Fruit fly (Drosophila melanogaster): ENCODE measurements around the gene Ifrd1.

DNA sequence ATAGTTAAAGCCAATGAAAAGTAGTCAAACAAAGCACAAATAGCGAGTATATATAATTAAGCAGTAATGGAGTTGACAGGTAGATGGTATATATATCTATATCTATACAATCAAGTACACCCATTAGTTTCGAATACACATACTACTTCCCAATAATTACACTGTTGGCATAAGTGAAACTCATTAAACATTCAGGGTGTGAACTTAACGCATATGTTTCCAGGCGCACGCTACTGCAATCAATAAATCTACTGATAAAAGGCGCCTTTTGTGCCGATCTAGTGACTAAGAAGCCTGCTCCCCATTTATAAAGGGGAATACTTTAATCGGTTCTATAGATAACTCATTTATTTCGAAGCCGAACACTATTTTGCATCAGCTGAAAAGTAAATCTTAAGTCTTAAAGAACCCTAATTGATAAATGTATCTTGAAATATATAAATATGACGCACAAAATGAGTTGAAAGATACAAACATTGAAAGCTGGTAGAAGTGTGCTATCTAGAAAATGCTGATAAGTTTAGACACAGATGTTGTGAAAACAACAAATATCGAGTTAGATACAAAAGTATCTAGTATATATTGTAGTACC lies 9.5 kb upstream of the Ifrd1 start:
- TF ChIP-seq psq (optimal IDR thresholded peaks at IDR 0.05) (no peak), Dll (optimal IDR thresholded peaks at IDR 0.05) (no peak), pan (optimal IDR thresholded peaks at IDR 0.05) (no peak), usp (GFP tag; optimal IDR thresholded peaks at IDR 0.05) (no peak), EcR (GFP tag; optimal IDR thresholded peaks at IDR 0.05) (no peak), CG8478 (optimal IDR thresholded peaks at IDR 0.05) (no peak)
